Worm (Caenorhabditis elegans) whole organism, young adult: ENCODE data around the gene miz-1.
A peak's percentile ranks its signal among the peaks of the same experiment; 100 is the strongest.

ENCODE experiments used
- B0035.1 ChIP-seq: sonication (generic microtip); optimal IDR thresholded peaks from 2 replicates; lab custom pipeline; 2016; ENCODE audit warnings: missing genetic modification characterization, mild to moderate bottlenecking, missing compliant biosample characterization, missing genotype, missing genetic modification reagents
- C17E4.6 ChIP-seq: fragments of 200-800 bp; sonication (Bioruptor generic); IDR thresholded peaks from 2 replicates; pipeline ENCODE4 v1.3.6; 2022; ENCODE audit warnings: missing genetic modification reagents, missing genetic modification characterization, missing compliant biosample characterization
- F10E7.11 ChIP-seq: sonication (generic microtip); optimal IDR thresholded peaks from 2 replicates; lab custom pipeline; 2017; ENCODE audit warnings: mild to moderate bottlenecking, missing genetic modification characterization, moderate library complexity, missing compliant biosample characterization
- F22D6.2 ChIP-seq: sonication (generic microtip); optimal IDR thresholded peaks from 2 replicates; lab custom pipeline; 2016; ENCODE audit warnings: mild to moderate bottlenecking, missing genetic modification characterization, missing compliant biosample characterization
- F33H1.4 ChIP-seq: fragments of 200-800 bp; sonication (Bioruptor generic); IDR thresholded peaks from 2 replicates; pipeline ENCODE4 v1.3.6; 2022; ENCODE audit warnings: missing genetic modification reagents, missing genetic modification characterization, missing compliant biosample characterization
- F37B4.10 ChIP-seq: fragments of 200-800 bp; sonication (Bioruptor generic); IDR thresholded peaks from 2 replicates; pipeline ENCODE4 v1.3.6; 2022; ENCODE audit warnings: missing genetic modification characterization, missing compliant biosample characterization
- F39B2.1 ChIP-seq: fragments of 200-800 bp; sonication (Bioruptor generic); IDR thresholded peaks from 2 replicates; pipeline ENCODE4 v1.3.6; 2022; ENCODE audit warnings: missing genetic modification reagents, missing genetic modification characterization, missing compliant biosample characterization
- F57C9.4 ChIP-seq: sonication (generic microtip); optimal IDR thresholded peaks from 2 replicates; lab custom pipeline; 2017; ENCODE audit warnings: mild to moderate bottlenecking, missing genetic modification characterization, missing compliant biosample characterization
- Y56A3A.18 ChIP-seq: fragments of 200-800 bp; sonication (Bioruptor generic); IDR thresholded peaks from 2 replicates; pipeline ENCODE4 v1.3.6; 2022; ENCODE audit warnings: missing genetic modification reagents, missing genetic modification characterization, missing compliant biosample characterization
- Y67H2A.10 ChIP-seq: fragments of 200-800 bp; sonication (Bioruptor generic); conservative IDR thresholded peaks from 2 replicates; pipeline ENCODE4 v1.3.6; 2022; ENCODE audit warnings: missing genetic modification reagents, missing genetic modification characterization, missing compliant biosample characterization
- Y79H2A.3 ChIP-seq: fragments of 200-800 bp; sonication (Bioruptor generic); conservative IDR thresholded peaks from 2 replicates; pipeline ENCODE4 v1.3.6; 2022; ENCODE audit warnings: missing genetic modification reagents, missing genetic modification characterization, missing compliant biosample characterization
- attf-5 ChIP-seq: fragments of 200-800 bp; sonication (Bioruptor generic); optimal IDR thresholded peaks from 2 replicates; lab custom pipeline; 2018; ENCODE audit warnings: mild to moderate bottlenecking, missing genetic modification characterization, missing compliant biosample characterization
- bed-2 ChIP-seq: fragments of 200-800 bp; sonication (Bioruptor generic); IDR thresholded peaks from 2 replicates; pipeline ENCODE4 v1.3.6; 2022; ENCODE audit warnings: missing genetic modification reagents, missing genetic modification characterization, missing compliant biosample characterization
- cebp-1 ChIP-seq, 2 experiments: fragments of 200-800 bp in 1 of 2; sonication (Bioruptor generic) in 1 of 2; sonication (generic microtip) in 1 of 2; IDR thresholded peaks in 1 of 2; optimal IDR thresholded peaks in 1 of 2; 2 replicates each; pipeline versions ENCODE4 v1.3.6 to Lab custom; 2017 to 2022; ENCODE audit warnings: missing compliant biosample characterization in 2 of 2, missing genetic modification characterization in 2 of 2, mild to moderate bottlenecking in 1 of 2, missing genetic modification reagents in 1 of 2, moderate library complexity in 1 of 2
- ceh-40 ChIP-seq: fragments of 200-800 bp; sonication (Bioruptor generic); IDR thresholded peaks from 2 replicates; pipeline ENCODE4 v1.3.6; 2022; ENCODE audit warnings: missing genetic modification characterization, missing compliant biosample characterization
- ceh-91 ChIP-seq: fragments of 200-800 bp; sonication (Bioruptor generic); IDR thresholded peaks from 2 replicates; pipeline ENCODE4 v1.3.6; 2022; ENCODE audit warnings: missing genetic modification reagents, missing genetic modification characterization, missing compliant biosample characterization
- dox-1 ChIP-seq: fragments of 200-800 bp; sonication (Bioruptor generic); IDR thresholded peaks from 2 replicates; pipeline ENCODE4 v1.3.6; 2022; ENCODE audit warnings: missing genetic modification reagents, missing genetic modification characterization, missing compliant biosample characterization
- efl-1 ChIP-seq: fragments of 150-350 bp; optimal IDR thresholded peaks from 2 replicates; lab custom pipeline; 2014; ENCODE audit warnings: missing biosample characterization, missing genetic modification reagents, missing genetic modification characterization
- gei-17 ChIP-seq: fragments of 200-800 bp; sonication (Bioruptor generic); optimal IDR thresholded peaks from 2 replicates; lab custom pipeline; 2018; ENCODE audit warnings: mild to moderate bottlenecking, missing genetic modification characterization, missing compliant biosample characterization
- hsf-1 ChIP-seq: fragments of 200-800 bp; sonication (Bioruptor generic); IDR thresholded peaks from 2 replicates; pipeline ENCODE4 v1.3.6; 2022; ENCODE audit warnings: missing genetic modification reagents, missing genetic modification characterization, missing compliant biosample characterization
- let-607 ChIP-seq, 2 experiments: fragments of 200-800 bp in 1 of 2; sonication (Bioruptor generic) in 1 of 2; sonication (generic microtip) in 1 of 2; optimal IDR thresholded peaks; 2 replicates each; lab custom pipeline; 2016 to 2018; ENCODE audit warnings: mild to moderate bottlenecking in 2 of 2, missing compliant biosample characterization in 2 of 2, missing genetic modification characterization in 2 of 2, moderate library complexity in 2 of 2, missing genotype in 1 of 2
- lin-54 ChIP-seq: fragments of 200-800 bp; sonication (Bioruptor generic); optimal IDR thresholded peaks from 2 replicates; lab custom pipeline; 2018; ENCODE audit warnings: mild to moderate bottlenecking, missing genetic modification characterization, missing compliant biosample characterization
- lsl-1 ChIP-seq: fragments of 200-800 bp; sonication (Bioruptor generic); optimal IDR thresholded peaks from 2 replicates; lab custom pipeline; 2018; ENCODE audit warnings: mild to moderate bottlenecking, missing genetic modification characterization, moderate library complexity, missing compliant biosample characterization
- madf-10 ChIP-seq: sonication (generic microtip); optimal IDR thresholded peaks from 2 replicates; lab custom pipeline; 2016; ENCODE audit warnings: mild to moderate bottlenecking, missing genetic modification characterization, missing compliant biosample characterization
- madf-6 ChIP-seq: fragments of 200-800 bp; sonication (Bioruptor generic); IDR thresholded peaks from 2 replicates; pipeline ENCODE4 v1.3.6; 2022; ENCODE audit warnings: missing genetic modification reagents, missing genetic modification characterization, missing compliant biosample characterization
- madf-8 ChIP-seq: fragments of 200-800 bp; sonication (Bioruptor generic); conservative IDR thresholded peaks from 2 replicates; pipeline ENCODE4 v1.3.6; 2022; ENCODE audit warnings: missing genetic modification reagents, missing genetic modification characterization, missing compliant biosample characterization
- mcd-1 ChIP-seq: fragments of 200-800 bp; sonication (Bioruptor generic); IDR thresholded peaks from 2 replicates; pipeline ENCODE4 v1.3.6; 2022; ENCODE audit warnings: missing genetic modification reagents, missing genetic modification characterization, missing compliant biosample characterization
- nfya-2 ChIP-seq: fragments of 200-800 bp; sonication (Bioruptor generic); IDR thresholded peaks from 2 replicates; pipeline ENCODE4 v1.3.6; 2022; ENCODE audit warnings: missing genetic modification reagents, missing genetic modification characterization, missing compliant biosample characterization
- nhr-80 ChIP-seq: sonication (generic microtip); optimal IDR thresholded peaks from 2 replicates; lab custom pipeline; 2016; ENCODE audit warnings: missing genetic modification characterization, missing compliant biosample characterization
- pbrm-1 ChIP-seq: fragments of 200-800 bp; sonication (Bioruptor generic); IDR thresholded peaks from 2 replicates; pipeline ENCODE4 v1.3.6; 2022; ENCODE audit warnings: missing genetic modification reagents, missing genetic modification characterization, missing compliant biosample characterization
- pha-4 ChIP-seq: fragments of 150-350 bp; sonication (generic microtip); optimal IDR thresholded peaks from 2 replicates; lab custom pipeline; 2014; ENCODE audit warnings: missing biosample characterization, missing genetic modification reagents, missing genetic modification characterization
- snpc-4 ChIP-seq, 5 experiments: fragments of 150-350 bp in 1 of 5; sonication (generic microtip) in 4 of 5; optimal IDR thresholded peaks; 2 replicates each; lab custom pipeline; 2014 to 2018; ENCODE audit warnings: missing genetic modification characterization in 5 of 5, missing biosample characterization in 3 of 5, antibody characterized with exemption in 2 of 5, mild to moderate bottlenecking in 2 of 5, missing compliant biosample characterization in 2 of 5, missing genotype in 2 of 5, moderate library complexity in 2 of 5, missing genetic modification reagents in 1 of 5
- xnd-1 ChIP-seq: sonication (generic microtip); optimal IDR thresholded peaks from 2 replicates; lab custom pipeline; 2016; ENCODE audit warnings: missing genotype, missing genetic modification reagents, missing genetic modification characterization, missing compliant biosample characterization
- zfh-2 ChIP-seq: fragments of 200-800 bp; sonication (Bioruptor generic); conservative IDR thresholded peaks from 2 replicates; pipeline ENCODE4 v1.3.6; 2022; ENCODE audit warnings: missing genetic modification reagents, missing genetic modification characterization, missing compliant biosample characterization
- zim-3 ChIP-seq: sonication (generic microtip); optimal IDR thresholded peaks from 2 replicates; lab custom pipeline; 2017; ENCODE audit warnings: mild to moderate bottlenecking, missing genetic modification characterization, moderate library complexity, missing compliant biosample characterization
- ztf-18 ChIP-seq: sonication (generic microtip); optimal IDR thresholded peaks from 2 replicates; lab custom pipeline; 2016; ENCODE audit warnings: missing genotype, mild to moderate bottlenecking, missing genetic modification characterization, missing compliant biosample characterization
- ztf-26 ChIP-seq: sonication (generic microtip); optimal IDR thresholded peaks from 2 replicates; lab custom pipeline; 2017; ENCODE audit warnings: missing genetic modification characterization, missing compliant biosample characterization

Gene miz-1

ce11 chrIV:10858300-10859016 lies 46.3 kb downstream of the miz-1 start, which contains the start of the genes T11G6.2 and hars-1:
T11G6.2 (minus strand) TSS chrIV:10858496.
hars-1 (plus strand) TSS chrIV:10858957.
- TF ChIP-seq lsl-1: peak; percentile 87
- TF ChIP-seq F39B2.1: no peak
- peak; percentile 49; the same call in 1 of the 2 replicates for TF ChIP-seq mcd-1
- TF ChIP-seq madf-8 (GFP tag; lab: Robert Waterston, UW): peak; percentile 97
- TF ChIP-seq Y79H2A.3 (GFP tag; lab: Robert Waterston, UW): no peak
- TF ChIP-seq ztf-18 (tag; lab: Kevin White, UChicago): peak; percentile 3
- 0 out of 2 replicates have a peak, but pooled peaks have one; percentile 48 for TF ChIP-seq dox-1 (GFP tag; lab: Robert Waterston, UW)
- peak; percentile 67; the same call in 1 of the 2 replicates for TF ChIP-seq cebp-1 (GFP tag; IDR thresholded peaks at IDR 0.05; lab: Robert Waterston, UW)
- TF ChIP-seq cebp-1 (tag; optimal IDR thresholded peaks at IDR 0.05; lab: Kevin White, UChicago): peak; percentile 85
- no peak for TF ChIP-seq F22D6.2 (tag; lab: Kevin White, UChicago)
- peak; percentile 89 for TF ChIP-seq F33H1.4 (GFP tag; lab: Robert Waterston, UW)
- TF ChIP-seq B0035.1: no peak
- TF ChIP-seq F57C9.4 (tag; lab: Kevin White, UChicago): no peak
- no peak for TF ChIP-seq ceh-40 (GFP tag; lab: Robert Waterston, UW)
- TF ChIP-seq Y56A3A.18 (GFP tag; lab: Robert Waterston, UW): no peak
- TF ChIP-seq nfya-2: no peak
- TF ChIP-seq ceh-91 (GFP tag; lab: Robert Waterston, UW): peak; percentile 53; the same call in 1 of the 2 replicates
- no peak for TF ChIP-seq ztf-26 (tag; lab: Kevin White, UChicago)
- peak; percentile 69 for TF ChIP-seq attf-5 (GFP tag; lab: Kevin White, UChicago)
- TF ChIP-seq madf-10: no peak
- TF ChIP-seq snpc-4 (GFP tag; optimal IDR thresholded peaks at IDR 0.05; lab: Kevin White, UChicago): no peak
- peak in 1 of 4 experiments; percentile 21 for TF ChIP-seq snpc-4 (tag; optimal IDR thresholded peaks at IDR 0.05; lab: Kevin White, UChicago)
- no peak for TF ChIP-seq zim-3 (tag; lab: Kevin White, UChicago)
- TF ChIP-seq gei-17 (GFP tag; lab: Kevin White, UChicago): no peak
- TF ChIP-seq bed-2 (GFP tag; lab: Robert Waterston, UW): no peak
- no peak for TF ChIP-seq lin-54 (GFP tag; lab: Kevin White, UChicago)
- peak; percentile 35 to 78 for TF ChIP-seq let-607 (tag; optimal IDR thresholded peaks at IDR 0.05; lab: Kevin White, UChicago)
- TF ChIP-seq madf-6: peak; percentile 99
- no peak for TF ChIP-seq hsf-1 (GFP tag; lab: Robert Waterston, UW)
- TF ChIP-seq efl-1 (GFP tag; lab: Kevin White, UChicago): peak; percentile 49
- TF ChIP-seq Y67H2A.10 (GFP tag; lab: Robert Waterston, UW): no peak
- TF ChIP-seq xnd-1 (tag; lab: Kevin White, UChicago): peak; percentile 93
- TF ChIP-seq nhr-80 (tag; lab: Kevin White, UChicago): peak; percentile 86
- TF ChIP-seq F37B4.10 (GFP tag; lab: Robert Waterston, UW): no peak
- TF ChIP-seq pbrm-1 (GFP tag; lab: Robert Waterston, UW): 0 out of 2 replicates have a peak, but pooled peaks have one; percentile 18
- TF ChIP-seq zfh-2: no peak
- TF ChIP-seq, all 124 proteins: peak for 16

DNA sequence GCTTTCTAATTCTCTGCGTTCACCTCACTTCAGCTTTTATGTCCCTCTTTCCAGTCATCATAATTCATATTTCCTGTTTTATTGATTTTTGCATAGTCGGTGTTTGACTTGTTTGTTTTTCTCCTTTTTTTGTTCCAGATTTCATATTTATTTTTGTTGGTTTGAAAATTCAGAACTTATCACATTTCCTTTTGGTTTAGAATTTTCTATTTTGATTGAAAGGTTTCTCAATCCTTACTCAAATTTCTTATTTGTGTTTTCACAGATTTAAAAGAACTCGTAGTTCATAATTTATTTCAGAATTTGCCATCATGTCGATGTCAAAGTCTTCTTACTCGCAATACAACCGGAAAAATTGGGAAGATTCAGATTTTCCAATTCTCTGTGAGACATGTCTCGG lies 48.9 kb downstream of the miz-1 start, which contains the start of gene rbm-22:
rbm-22 (plus strand) TSS at position 301 of the 400 bp plus-strand sequence.
- TF ChIP-seq F10E7.11 (tag; lab: Kevin White, UChicago): no peak
- no peak for TF ChIP-seq C17E4.6 (GFP tag; lab: Robert Waterston, UW)
- TF ChIP-seq pha-4: no peak
- TF ChIP-seq F33H1.4 (GFP tag; lab: Robert Waterston, UW): no peak
